Worm (Caenorhabditis elegans) whole organism, L4/young adult: ENCODE results near the gene cyn-10.

Experiments
- W03F9.2 ChIP-seq: fragments of 150-350 bp; optimal IDR thresholded peaks from 2 replicates; lab custom pipeline; 2014; ENCODE audit warnings: missing biosample characterization, missing genetic modification characterization
- dao-5 ChIP-seq: sonication (generic microtip); optimal IDR thresholded peaks from 2 replicates; lab custom pipeline; 2016; ENCODE audit warnings: missing genotype, missing genetic modification characterization, moderate library complexity, missing compliant biosample characterization
- him-1 ChIP-seq: sonication (generic microtip); optimal IDR thresholded peaks from 2 replicates; lab custom pipeline; 2016; ENCODE audit warnings: missing genotype, missing genetic modification reagents, missing genetic modification characterization, missing compliant biosample characterization

DNA sequence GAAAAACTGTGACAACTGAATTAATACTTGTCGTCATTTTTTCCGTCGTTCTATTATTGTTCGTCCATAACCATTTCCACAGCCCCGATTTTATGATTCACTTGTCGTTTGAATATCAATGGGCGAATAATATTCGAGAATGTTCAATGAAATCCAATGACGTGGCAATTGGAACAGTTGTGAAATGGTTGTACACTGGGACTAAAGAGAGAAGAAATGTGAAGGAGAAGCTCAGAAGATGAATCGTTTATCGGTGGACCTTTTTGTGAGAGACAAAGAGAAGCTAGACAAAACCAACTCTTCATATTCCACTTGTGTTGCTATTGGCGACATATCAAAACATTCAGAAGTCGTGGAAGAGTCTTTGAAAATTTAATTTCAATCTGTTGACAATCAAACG is 42.4 kb downstream of the cyn-10 start, which contains the start of gene clhm-1:
- no peak for TF ChIP-seq W03F9.2 (tag; lab: Kevin White, UChicago)
- no peak for TF ChIP-seq him-1 (tag; lab: Kevin White, UChicago)
- TF ChIP-seq dao-5 = no peak
